Worm (Caenorhabditis elegans): Measurements from ENCODE around the gene ndab-2.

- TF ChIP-seq mdl-1 (tag; optimal IDR thresholded peaks at IDR 0.05) (no peak), lin-29 (GFP tag; IDR thresholded peaks at IDR 0.05) (no peak), nhr-11 (tag; optimal IDR thresholded peaks at IDR 0.05) (no peak), zag-1 (tag; optimal IDR thresholded peaks at IDR 0.05) (no peak), unc-62 (GFP tag; optimal IDR thresholded peaks at IDR 0.05 in 1 of 2) (no peak), unc-62 (tag; optimal IDR thresholded peaks at IDR 0.05) (no peak), lin-15B (tag; optimal IDR thresholded peaks at IDR 0.05) (no peak), jun-1 (tag; optimal IDR thresholded peaks at IDR 0.05) (no peak), hif-1 (tag; optimal IDR thresholded peaks at IDR 0.05) (peak in 1 of 2 experiments; percentile 52), mxl-3 (GFP tag; optimal IDR thresholded peaks at IDR 0.05) (peak; percentile 49), nhr-25 (tag; optimal IDR thresholded peaks at IDR 0.05; ENCODE audit: borderline replicate concordance, insufficient read depth) (no peak), mep-1 (tag; optimal IDR thresholded peaks at IDR 0.05) (peak; percentile 63), pha-4 (GFP tag; IDR thresholded peaks at IDR 0.05) (peak; percentile 63; the same call in 1 of the 2 replicates), pha-4 (tag; optimal IDR thresholded peaks at IDR 0.05) (peak; percentile 31), ztf-11 (tag; optimal IDR thresholded peaks at IDR 0.05) (no peak)
Measured at ce11 chrIII:7181822-7182221, 1.3 kb downstream of the ndab-2 start, which contains the start of gene epg-4.

Data from whole organism, L4 larva.